Worm (Caenorhabditis elegans): Measurements from ENCODE around the gene C01B9.1.
A peak's percentile ranks its signal among the peaks of the same experiment; 100 is the strongest.
"Not testable (repeated sequence)": the region's sequence is repeated elsewhere in the genome, so short reads cannot be mapped to it uniquely, and the experiment has no call there.

C01B9.1 gene

ce11 chrII:13806269-13806668 is 34.9 kb downstream of the C01B9.1 start:
- TF ChIP-seq ztf-11 (tag; optimal IDR thresholded peaks at IDR 0.05) = no peak
- no peak for TF ChIP-seq lsy-2 (tag; optimal IDR thresholded peaks at IDR 0.05)
- TF ChIP-seq nhr-12 (tag; optimal IDR thresholded peaks at IDR 0.05) = no peak
- TF ChIP-seq sma-3 (GFP tag; optimal IDR thresholded peaks at IDR 0.05) = no peak
- TF ChIP-seq nhr-10 (tag; optimal IDR thresholded peaks at IDR 0.05) = no peak

ce11 chrII:13812335-13812734 is 41.0 kb downstream of the C01B9.1 start:
- TF ChIP-seq sem-4 (tag; optimal IDR thresholded peaks at IDR 0.05) (no peak), mdl-1 (tag; optimal IDR thresholded peaks at IDR 0.05) (no peak), elt-1 (tag; optimal IDR thresholded peaks at IDR 0.05) (no peak), ztf-11 (tag; optimal IDR thresholded peaks at IDR 0.05) (no peak), ama-1 (optimal IDR thresholded peaks at IDR 0.05) (no peak), nhr-12 (tag; optimal IDR thresholded peaks at IDR 0.05) (no peak), mab-5 (tag; optimal IDR thresholded peaks at IDR 0.05) (no peak), nhr-10 (tag; optimal IDR thresholded peaks at IDR 0.05) (no peak)

- TF ChIP-seq C34F6.9 (tag; optimal IDR thresholded peaks at IDR 0.05) (peak; percentile 33), blmp-1 (tag; optimal IDR thresholded peaks at IDR 0.05; ENCODE audit: insufficient read depth) (no peak), elt-1 (tag; optimal IDR thresholded peaks at IDR 0.05) (no peak), gmeb-1 (tag; optimal IDR thresholded peaks at IDR 0.05) (no peak), nhr-21 (tag; optimal IDR thresholded peaks at IDR 0.05) (no peak), F13H6.1 (tag; optimal IDR thresholded peaks at IDR 0.05) (no peak), unc-62 (GFP tag; optimal IDR thresholded peaks at IDR 0.05) (no peak), fos-1 (tag; optimal IDR thresholded peaks at IDR 0.05) (no peak), nhr-129 (tag; optimal IDR thresholded peaks at IDR 0.05) (no peak), unc-55 (GFP tag; optimal IDR thresholded peaks at IDR 0.05) (no peak), egl-27 (tag; optimal IDR thresholded peaks at IDR 0.05) (no peak), ceh-82 (tag; optimal IDR thresholded peaks at IDR 0.05) (no peak), lin-13 (GFP tag; optimal IDR thresholded peaks at IDR 0.05) (no peak), zag-1 (tag; optimal IDR thresholded peaks at IDR 0.05) (peak; percentile 3), snpc-4 (tag; optimal IDR thresholded peaks at IDR 0.05) (peak; percentile 76), ztf-1 (GFP tag; conservative IDR thresholded peaks at IDR 0.05) (no peak), ztf-11 (tag; optimal IDR thresholded peaks at IDR 0.05) (no peak), lsy-2 (tag; optimal IDR thresholded peaks at IDR 0.05) (peak in 1 of 2 experiments; percentile 33), nhr-11 (tag; optimal IDR thresholded peaks at IDR 0.05) (no peak), sma-9 (GFP tag; optimal IDR thresholded peaks at IDR 0.05) (peak; percentile 15), sma-9 (tag; optimal IDR thresholded peaks at IDR 0.05) (no peak), ZK546.5 (tag; optimal IDR thresholded peaks at IDR 0.05) (no peak), R02D3.7 (tag; optimal IDR thresholded peaks at IDR 0.05) (no peak), crh-2 (tag; optimal IDR thresholded peaks at IDR 0.05) (no peak)
Measured at ce11 chrII:13813413-13813812, 42.0 kb downstream of the C01B9.1 start.

- TF ChIP-seq aly-2 (tag; optimal IDR thresholded peaks at IDR 0.05) (no peak), fos-1 (tag; optimal IDR thresholded peaks at IDR 0.05) (peak; percentile 43), sma-9 (GFP tag; optimal IDR thresholded peaks at IDR 0.05) (peak; percentile 14), sma-9 (tag; optimal IDR thresholded peaks at IDR 0.05) (no peak)
Measured at ce11 chrII:13813950-13814349, 42.6 kb downstream of the C01B9.1 start.

- TF ChIP-seq blmp-1 (tag; optimal IDR thresholded peaks at IDR 0.05; ENCODE audit: insufficient read depth) = no peak
- no peak for TF ChIP-seq mdl-1 (tag; optimal IDR thresholded peaks at IDR 0.05)
- no peak for TF ChIP-seq nhr-21 (tag; optimal IDR thresholded peaks at IDR 0.05)
- no peak for TF ChIP-seq peb-1 (tag; optimal IDR thresholded peaks at IDR 0.05)
- TF ChIP-seq unc-39 (tag; optimal IDR thresholded peaks at IDR 0.05) = no peak
- TF ChIP-seq ztf-1 (GFP tag; conservative IDR thresholded peaks at IDR 0.05) = no peak
- TF ChIP-seq ama-1 (optimal IDR thresholded peaks at IDR 0.05) = no peak
- TF ChIP-seq nhr-10 (tag; optimal IDR thresholded peaks at IDR 0.05) = no peak
- TF ChIP-seq mab-5 (tag; optimal IDR thresholded peaks at IDR 0.05) = no peak
- TF ChIP-seq egl-27 (tag; optimal IDR thresholded peaks at IDR 0.05) = no peak
Measured at ce11 chrII:13815513-13815912, 44.1 kb downstream of the C01B9.1 start.

- not testable (repeated sequence) for TF ChIP-seq nhr-25 (tag; optimal IDR thresholded peaks at IDR 0.05); gmeb-1 (tag; optimal IDR thresholded peaks at IDR 0.05); lin-13 (GFP tag; optimal IDR thresholded peaks at IDR 0.05)
Measured at ce11 chrII:13818043-13818442, 46.7 kb downstream of the C01B9.1 start, which contains the start of gene his-16. his-16 (minus strand) TSS chrII:13818143.
